Fruit fly (Drosophila melanogaster): ENCODE measurements around the gene tal-1A.
A peak's percentile ranks its signal among the peaks of the same experiment; 100 is the strongest.

Gene tal-1A

DNA sequence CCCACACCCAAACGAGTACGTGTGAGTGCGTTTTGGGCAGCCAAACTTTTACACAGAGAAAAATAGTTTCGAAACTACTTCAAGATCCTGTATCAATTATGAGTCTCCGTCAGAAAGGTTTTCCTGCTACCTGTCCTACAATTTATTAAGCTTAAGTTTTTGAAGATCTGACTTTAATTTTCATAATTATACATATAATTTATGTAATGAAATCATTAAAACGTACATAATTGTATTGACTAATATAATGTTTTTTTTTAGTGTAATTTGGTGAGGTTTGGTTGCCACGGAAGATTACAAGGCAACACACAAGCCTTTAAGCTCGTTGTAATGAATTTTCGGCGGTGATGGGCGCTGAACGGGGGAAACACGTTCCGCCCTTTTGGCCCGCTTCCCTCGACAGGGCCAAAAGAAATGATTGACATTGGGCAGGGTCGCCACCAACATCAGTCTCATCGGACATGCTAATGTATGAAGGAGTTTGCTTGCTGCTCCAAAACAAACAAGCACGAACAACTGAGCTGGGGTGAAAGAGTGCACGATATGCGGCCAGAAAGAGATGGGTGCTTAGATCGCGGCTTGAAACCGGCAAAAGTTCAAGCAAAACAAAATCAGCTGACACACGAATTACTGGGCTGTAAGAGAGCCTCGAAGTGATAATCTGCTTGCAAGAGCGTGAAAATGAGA is 18.8 kb upstream of the tal-1A start (continued):
- TF ChIP-seq ssp (GFP tag; IDR thresholded peaks at IDR 0.05) (peak; percentile 51; the same call in 1 of the 2 replicates), CG17328 (GFP tag; IDR thresholded peaks at IDR 0.05) (peak; percentile 60), Dad (GFP tag; optimal IDR thresholded peaks at IDR 0.05) (no peak), tin (GFP tag; optimal IDR thresholded peaks at IDR 0.05) (peak; percentile 34), Nf-YB (GFP tag; optimal IDR thresholded peaks at IDR 0.05) (peak; percentile 29), onecut (GFP tag; IDR thresholded peaks at IDR 0.05) (peak; percentile 61), Awh (GFP tag; IDR thresholded peaks at IDR 0.05) (peak; percentile 34; the same call in 1 of the 2 replicates), CG11696 (GFP tag; IDR thresholded peaks at IDR 0.05) (0 out of 2 replicates have a peak, but pooled peaks have one; percentile 25), Chrac-16 (GFP tag; optimal IDR thresholded peaks at IDR 0.05) (peak; percentile 32), CG10267 (tag; optimal IDR thresholded peaks at IDR 0.05) (peak; percentile 64), CG3163 (GFP tag; optimal IDR thresholded peaks at IDR 0.05) (no peak), phol (tag; optimal IDR thresholded peaks at IDR 0.05) (peak; percentile 85), CG12391 (tag; optimal IDR thresholded peaks at IDR 0.05) (peak; percentile 79), vvl (GFP tag; IDR thresholded peaks at IDR 0.05) (peak; percentile 80), lilli (GFP tag; optimal IDR thresholded peaks at IDR 0.05) (peak; percentile 29), CG9609 (GFP tag; optimal IDR thresholded peaks at IDR 0.05) (no peak), aop (GFP tag; IDR thresholded peaks at IDR 0.05) (no peak), tx (GFP tag; optimal IDR thresholded peaks at IDR 0.05) (no peak), Max (GFP tag; optimal IDR thresholded peaks at IDR 0.05) (peak; percentile 57), CG7745 (tag; optimal IDR thresholded peaks at IDR 0.05) (no peak), Camta (GFP tag; optimal IDR thresholded peaks at IDR 0.05) (no peak), CG2889 (GFP tag; IDR thresholded peaks at IDR 0.05) (no peak), Deaf1 (tag; optimal IDR thresholded peaks at IDR 0.05) (peak; percentile 13), sisA (GFP tag; IDR thresholded peaks at IDR 0.05) (peak; percentile 71), CG18476 (GFP tag; optimal IDR thresholded peaks at IDR 0.05) (peak; percentile 4), odd (GFP tag; optimal IDR thresholded peaks at IDR 0.05) (peak; percentile 54), fd3F (GFP tag; optimal IDR thresholded peaks at IDR 0.05) (peak; percentile 2), CG1603 (tag; optimal IDR thresholded peaks at IDR 0.05) (peak; percentile 46), CG10462 (GFP tag; optimal IDR thresholded peaks at IDR 0.05) (peak; percentile 54), seq (GFP tag; IDR thresholded peaks at IDR 0.05) (no peak), NFAT (GFP tag; IDR thresholded peaks at IDR 0.05) (no peak), zfh1 (GFP tag; IDR thresholded peaks at IDR 0.05) (peak; percentile 61; the same call in 1 of the 3 replicates), CG18599 (GFP tag; optimal IDR thresholded peaks at IDR 0.05) (peak; percentile 57), pb (GFP tag; optimal IDR thresholded peaks at IDR 0.05) (no peak), CG1529 (GFP tag; optimal IDR thresholded peaks at IDR 0.05) (peak; percentile 83), CG2678 (tag; optimal IDR thresholded peaks at IDR 0.05) (peak; percentile 85), Dek (tag; optimal IDR thresholded peaks at IDR 0.05) (peak; percentile 43), gce (GFP tag; IDR thresholded peaks at IDR 0.05) (no peak), D (optimal IDR thresholded peaks at IDR 0.05) (no peak), D (GFP tag; optimal IDR thresholded peaks at IDR 0.05) (peak; percentile 71), Drgx (GFP tag; IDR thresholded peaks at IDR 0.05) (0 out of 2 replicates have a peak, but pooled peaks have one; percentile 5), inv (GFP tag; IDR thresholded peaks at IDR 0.05; ENCODE audit: partially characterized antibody) (no peak), Six4 (GFP tag; optimal IDR thresholded peaks at IDR 0.05) (peak; percentile 40), Vsx1 (GFP tag; optimal IDR thresholded peaks at IDR 0.05) (peak; percentile 11), mirr (GFP tag; optimal IDR thresholded peaks at IDR 0.05) (no peak), Lhr (GFP tag; optimal IDR thresholded peaks at IDR 0.05) (peak; percentile 64)

Data from whole organism, embryonic.